Fruit fly (Drosophila melanogaster) whole organism, pupa: Measurements from ENCODE around the gene CG1622.

ENCODE experiments used
- CG10348 ChIP-seq: fragments of 200-800 bp; sonication (Bioruptor generic); IDR thresholded peaks from 2 replicates; pipeline ENCODE4 v1.3.6; 2022; ENCODE audit warnings: missing biosample characterization, missing genetic modification characterization
- CG12605 ChIP-seq: fragments of 200-800 bp; sonication (Bioruptor generic); IDR thresholded peaks from 2 replicates; pipeline ENCODE4 v1.3.6; 2022; ENCODE audit warnings: missing biosample characterization, missing genetic modification characterization
- CG13204 ChIP-seq: fragments of 200-800 bp; sonication (Bioruptor generic); optimal IDR thresholded peaks from 2 replicates; lab custom pipeline; 2018; ENCODE audit warnings: missing biosample characterization, mild to moderate bottlenecking, missing genetic modification characterization, moderate library complexity
- CG14655 ChIP-seq: fragments of 200-800 bp; sonication (Bioruptor generic); optimal IDR thresholded peaks from 3 replicates; lab custom pipeline; 2017; ENCODE audit warnings: mild to moderate bottlenecking, missing biosample characterization, missing genetic modification reagents, missing genetic modification characterization
- CG15710 ChIP-seq: fragments of 200-800 bp; sonication (Bioruptor generic); optimal IDR thresholded peaks from 2 replicates; lab custom pipeline; 2018; ENCODE audit warnings: missing biosample characterization, mild to moderate bottlenecking, missing genetic modification characterization, moderate library complexity
- CG17806 ChIP-seq: fragments of 200-800 bp; sonication (Bioruptor generic); optimal IDR thresholded peaks from 2 replicates; lab custom pipeline; 2018; ENCODE audit warnings: missing biosample characterization, mild to moderate bottlenecking, missing genetic modification characterization, moderate library complexity
- CG32121 ChIP-seq: fragments of 200-800 bp; sonication (Bioruptor generic); IDR thresholded peaks from 2 replicates; pipeline ENCODE4 v1.3.6; 2022; ENCODE audit warnings: missing biosample characterization, missing genetic modification characterization
- CG34367 ChIP-seq: fragments of 200-800 bp; sonication (Bioruptor generic); optimal IDR thresholded peaks from 2 replicates; lab custom pipeline; 2018; ENCODE audit warnings: missing biosample characterization, mild to moderate bottlenecking, missing genetic modification characterization
- CG4496 ChIP-seq: fragments of 200-800 bp; sonication (Bioruptor generic); IDR thresholded peaks from 3 replicates; pipeline ENCODE4 v1.3.6; 2022; ENCODE audit warnings: missing biosample characterization, missing genetic modification characterization
- CG8159 ChIP-seq: fragments of 200-800 bp; sonication (Bioruptor generic); optimal IDR thresholded peaks from 3 replicates; lab custom pipeline; 2018; ENCODE audit warnings: missing biosample characterization, mild to moderate bottlenecking, missing genetic modification characterization, moderate library complexity
- CG8301 ChIP-seq: fragments of 200-800 bp; sonication (Bioruptor generic); optimal IDR thresholded peaks from 2 replicates; lab custom pipeline; 2018; ENCODE audit warnings: missing biosample characterization, mild to moderate bottlenecking, missing genetic modification characterization
- CG9948 ChIP-seq: fragments of 200-800 bp; sonication (Bioruptor generic); optimal IDR thresholded peaks from 2 replicates; lab custom pipeline; 2018; ENCODE audit warnings: missing biosample characterization, mild to moderate bottlenecking, missing genetic modification characterization, moderate library complexity
- D1 ChIP-seq: fragments of 200-800 bp; sonication (Bioruptor generic); optimal IDR thresholded peaks from 2 replicates; lab custom pipeline; 2018; ENCODE audit warnings: missing biosample characterization, mild to moderate bottlenecking, missing genetic modification characterization, moderate library complexity
- EcR ChIP-seq: fragments of 200-800 bp; sonication (Bioruptor generic); optimal IDR thresholded peaks from 3 replicates; lab custom pipeline; 2019; ENCODE audit warnings: missing biosample characterization, missing genetic modification characterization, mild to moderate bottlenecking, moderate library complexity, missing genetic modification reagents
- Ets98B ChIP-seq: fragments of 200-800 bp; sonication (Bioruptor generic); IDR thresholded peaks from 2 replicates; pipeline ENCODE4 v1.3.6; 2022; ENCODE audit warnings: missing biosample characterization, missing genetic modification characterization
- Pif1A ChIP-seq: fragments of 200-800 bp; sonication (Bioruptor generic); optimal IDR thresholded peaks from 3 replicates; lab custom pipeline; 2016; ENCODE audit warnings: missing biosample characterization, missing genetic modification characterization
- Pif1B ChIP-seq: fragments of 200-800 bp; sonication (Bioruptor generic); optimal IDR thresholded peaks from 3 replicates; lab custom pipeline; 2016; ENCODE audit warnings: missing biosample characterization, missing genetic modification characterization
- Snoo ChIP-seq: fragments of 200-800 bp; sonication (Bioruptor generic); optimal IDR thresholded peaks from 3 replicates; lab custom pipeline; 2017; ENCODE audit warnings: missing biosample characterization, mild to moderate bottlenecking, missing genetic modification characterization, inconsistent platforms
- fd96Ca ChIP-seq: fragments of 200-800 bp; sonication (Bioruptor generic); IDR thresholded peaks from 3 replicates; pipeline ENCODE4 v1.3.6; 2022; ENCODE audit warnings: missing biosample characterization, missing genetic modification characterization
- gl ChIP-seq: fragments of 200-800 bp; sonication (Bioruptor generic); optimal IDR thresholded peaks from 2 replicates; lab custom pipeline; 2018; ENCODE audit warnings: missing biosample characterization, mild to moderate bottlenecking, missing genetic modification characterization
- rn ChIP-seq: fragments of 200-800 bp; sonication (Bioruptor generic); IDR thresholded peaks from 2 replicates; pipeline ENCODE4 v1.3.6; 2022; ENCODE audit warnings: missing biosample characterization, missing genetic modification characterization

CG1622 gene

dm6 chrX:13296405-13297183, at the start of gene CG1622:
Gene CG1622, plus strand, starts transcription at chrX:13297082.
- TF ChIP-seq CG8159 (tag; lab: Kevin White, UChicago) (no peak), fd96Ca (GFP tag; lab: Robert Waterston, UW) (peak; percentile 45; the same call in 1 of the 3 replicates), CG32121 (GFP tag; lab: Robert Waterston, UW) (no peak), CG10348 (GFP tag; lab: Robert Waterston, UW) (no peak), CG12605 (GFP tag; lab: Robert Waterston, UW) (no peak), CG15710 (tag; lab: Kevin White, UChicago) (peak; percentile 5), Ets98B (GFP tag; lab: Robert Waterston, UW) (no peak), CG4496 (GFP tag; lab: Robert Waterston, UW) (peak; percentile 63; the same call in 2 of the 3 replicates), Pif1B (GFP tag; lab: Kevin White, UChicago) (no peak), rn (no peak), Pif1A (GFP tag; lab: Kevin White, UChicago) (no peak), CG8301 (tag; lab: Kevin White, UChicago) (no peak), CG14655 (GFP tag; lab: Kevin White, UChicago) (no peak), gl (tag; lab: Kevin White, UChicago) (no peak), CG34367 (tag; lab: Kevin White, UChicago) (no peak)

DNA sequence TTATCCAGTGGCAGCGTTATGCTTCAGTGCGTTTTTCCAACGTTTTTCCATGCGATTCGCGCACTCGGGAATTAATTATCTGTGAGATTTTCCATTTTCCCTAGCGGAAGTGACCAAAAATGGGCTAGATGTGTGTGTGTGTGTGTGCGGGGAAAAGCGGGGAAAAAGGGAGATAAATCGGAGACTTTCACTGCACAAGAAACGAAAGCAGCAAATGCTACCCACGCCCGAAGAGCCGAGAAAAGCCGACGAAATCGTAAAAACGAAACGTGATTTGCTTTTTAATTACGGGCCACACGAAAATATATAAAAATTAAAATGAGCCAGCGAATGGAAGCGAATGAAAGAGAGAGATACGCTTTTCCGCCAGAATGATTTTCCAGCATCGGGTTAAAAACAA, 49.1 kb upstream of the CG1622 start:
- TF ChIP-seq Pif1A (GFP tag; lab: Kevin White, UChicago): no peak
- no peak for TF ChIP-seq gl (tag; lab: Kevin White, UChicago)
- TF ChIP-seq CG34367 (tag; lab: Kevin White, UChicago): no peak
- no peak for TF ChIP-seq D1
- TF ChIP-seq Pif1B (GFP tag; lab: Kevin White, UChicago): no peak
- no peak for TF ChIP-seq Snoo
- TF ChIP-seq CG4496 (GFP tag; lab: Robert Waterston, UW): no peak
- no peak for TF ChIP-seq CG8159 (tag; lab: Kevin White, UChicago)
- TF ChIP-seq CG15710 (tag; lab: Kevin White, UChicago): no peak
- no peak for TF ChIP-seq CG14655 (GFP tag; lab: Kevin White, UChicago)
- TF ChIP-seq CG10348 (GFP tag; lab: Robert Waterston, UW): no peak
- no peak for TF ChIP-seq CG17806
- no peak for TF ChIP-seq CG9948 (tag; lab: Kevin White, UChicago)
- no peak for TF ChIP-seq Ets98B (GFP tag; lab: Robert Waterston, UW)
- no peak for TF ChIP-seq CG8301 (tag; lab: Kevin White, UChicago)
- TF ChIP-seq fd96Ca (GFP tag; lab: Robert Waterston, UW): no peak
- no peak for TF ChIP-seq EcR
- TF ChIP-seq rn: no peak

DNA sequence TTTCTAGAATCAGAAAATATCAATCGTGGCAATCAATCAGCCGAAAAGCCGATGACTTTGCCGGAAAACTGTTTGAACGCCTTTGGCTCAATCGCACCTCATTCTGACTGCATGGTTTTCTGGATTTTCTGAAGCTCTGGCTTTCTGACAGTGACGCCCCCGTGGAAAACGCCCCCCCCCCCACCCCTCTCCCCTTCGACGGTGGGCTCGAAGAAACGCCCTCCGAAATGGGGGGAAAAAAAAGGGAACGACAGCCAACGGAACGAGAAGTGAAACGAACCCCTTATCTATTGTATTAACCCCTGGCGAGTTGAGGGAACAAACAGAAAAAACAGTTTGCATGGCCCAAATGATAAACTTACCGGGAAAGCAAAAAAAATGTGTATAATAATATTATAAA, 48.4 kb upstream of the CG1622 start:
- no peak for TF ChIP-seq CG8301 (tag; lab: Kevin White, UChicago)
- no peak for TF ChIP-seq CG13204
- TF ChIP-seq Pif1A (GFP tag; lab: Kevin White, UChicago): no peak
- no peak for TF ChIP-seq Pif1B (GFP tag; lab: Kevin White, UChicago)
- no peak for TF ChIP-seq CG34367 (tag; lab: Kevin White, UChicago)
- no peak for TF ChIP-seq CG8159 (tag; lab: Kevin White, UChicago)
- no peak for TF ChIP-seq Snoo
- no peak for TF ChIP-seq CG32121 (GFP tag; lab: Robert Waterston, UW)
- TF ChIP-seq fd96Ca (GFP tag; lab: Robert Waterston, UW): no peak
- TF ChIP-seq CG17806: no peak

- TF ChIP-seq rn: no peak
- TF ChIP-seq Ets98B (GFP tag; lab: Robert Waterston, UW): peak; percentile 45; the same call in 1 of the 2 replicates
- TF ChIP-seq fd96Ca (GFP tag; lab: Robert Waterston, UW): no peak
- no peak for TF ChIP-seq CG17806
- TF ChIP-seq CG4496 (GFP tag; lab: Robert Waterston, UW): no peak
- no peak for TF ChIP-seq Pif1A (GFP tag; lab: Kevin White, UChicago)
- 0 out of 2 replicates have a peak, but pooled peaks have one; percentile 44 for TF ChIP-seq CG32121 (GFP tag; lab: Robert Waterston, UW)
- no peak for TF ChIP-seq CG15710 (tag; lab: Kevin White, UChicago)
- TF ChIP-seq CG12605 (GFP tag; lab: Robert Waterston, UW): no peak
Observed at dm6 chrX:13249732-13250395, 47.0 kb upstream of the CG1622 start.

DNA sequence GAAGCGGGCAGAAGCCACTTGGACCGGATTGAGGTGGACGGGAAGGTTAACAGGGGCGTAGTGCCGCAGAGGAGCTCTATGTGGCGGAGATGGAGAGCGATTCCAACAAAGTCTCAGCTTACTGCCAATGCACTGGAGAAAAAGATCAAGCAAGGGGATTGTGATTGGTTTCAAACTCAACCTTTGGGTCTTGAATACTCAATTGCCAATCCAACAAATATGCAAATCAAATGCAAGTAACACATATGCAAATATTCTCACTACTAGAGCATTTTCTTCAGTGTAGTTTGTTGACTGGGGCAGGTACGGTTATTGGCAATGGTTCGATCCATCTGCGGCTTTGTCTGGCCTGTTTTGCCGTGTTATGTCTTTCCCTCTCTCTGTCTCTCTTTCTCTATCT, 45.6 kb upstream of the CG1622 start:
- TF ChIP-seq gl (tag; lab: Kevin White, UChicago): peak; percentile 93
- TF ChIP-seq fd96Ca (GFP tag; lab: Robert Waterston, UW): peak; percentile 96
- TF ChIP-seq CG14655 (GFP tag; lab: Kevin White, UChicago): peak; percentile 95
- TF ChIP-seq Snoo: peak; percentile 90
- TF ChIP-seq CG8301 (tag; lab: Kevin White, UChicago): peak; percentile 95
- TF ChIP-seq CG12605 (GFP tag; lab: Robert Waterston, UW): peak; percentile 92
- peak; percentile 94 for TF ChIP-seq CG15710 (tag; lab: Kevin White, UChicago)
- TF ChIP-seq CG4496 (GFP tag; lab: Robert Waterston, UW): peak; percentile 97
- TF ChIP-seq Ets98B (GFP tag; lab: Robert Waterston, UW): peak; percentile 95
- TF ChIP-seq D1: peak; percentile 81
- peak; percentile 95 for TF ChIP-seq CG34367 (tag; lab: Kevin White, UChicago)
- peak; percentile 78 for TF ChIP-seq rn
- TF ChIP-seq CG17806: peak; percentile 94
- TF ChIP-seq Pif1B (GFP tag; lab: Kevin White, UChicago): peak; percentile 92
- TF ChIP-seq CG10348 (GFP tag; lab: Robert Waterston, UW): peak; percentile 57
- peak; percentile 93 for TF ChIP-seq CG32121 (GFP tag; lab: Robert Waterston, UW)
- peak; percentile 93 for TF ChIP-seq CG9948 (tag; lab: Kevin White, UChicago)
- peak; percentile 88 for TF ChIP-seq CG13204
- TF ChIP-seq EcR: peak; percentile 70
- peak; percentile 92 for TF ChIP-seq CG8159 (tag; lab: Kevin White, UChicago)
- peak; percentile 93 for TF ChIP-seq Pif1A (GFP tag; lab: Kevin White, UChicago)
